Fruit fly (Drosophila melanogaster): ENCODE results near the gene RasGAP1.

DNA sequence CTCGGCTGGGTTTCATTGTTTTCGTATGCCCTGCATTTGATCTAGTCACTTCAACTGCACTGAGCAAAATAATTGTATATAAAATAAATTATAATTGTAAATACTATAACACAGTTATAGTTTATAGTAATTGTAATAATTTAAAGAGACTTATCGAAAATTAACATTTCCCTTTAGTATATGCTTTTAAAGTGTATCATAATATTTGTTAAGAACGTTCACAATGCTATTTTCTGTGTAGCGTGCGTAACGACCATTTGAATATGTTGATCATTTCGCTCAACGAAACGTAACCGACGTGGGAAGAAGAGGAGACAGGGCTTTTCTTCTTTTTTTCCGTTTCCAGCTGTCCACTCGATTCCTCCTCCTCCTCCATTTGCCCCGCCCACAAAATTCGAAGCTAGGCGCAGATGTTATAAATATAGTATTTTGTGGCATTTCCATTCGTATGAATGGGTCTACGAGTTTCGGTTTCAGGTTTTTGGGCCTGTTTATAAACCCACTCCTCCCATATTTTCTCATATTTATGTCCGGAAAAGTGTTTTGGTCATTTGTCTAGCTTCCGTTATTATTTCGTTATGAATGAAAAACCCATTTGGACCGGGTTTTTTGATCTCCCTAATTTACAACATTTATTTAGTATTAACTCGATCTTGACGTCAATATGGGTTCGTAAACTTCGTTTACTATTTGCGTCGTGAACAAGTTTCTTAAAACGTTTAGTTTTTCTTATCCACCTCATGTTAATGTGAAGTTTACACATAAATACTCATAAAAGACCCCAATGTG, 1.5 kb upstream of the RasGAP1 start:
- TF ChIP-seq CG4318 (GFP tag; optimal IDR thresholded peaks at IDR 0.05) (no peak), CG6854 (GFP tag; optimal IDR thresholded peaks at IDR 0.05) (no peak), Eip93F (GFP tag; optimal IDR thresholded peaks at IDR 0.05) (no peak), dac (GFP tag; optimal IDR thresholded peaks at IDR 0.05) (no peak), Met (GFP tag; optimal IDR thresholded peaks at IDR 0.05) (no peak), CG16779 (tag; optimal IDR thresholded peaks at IDR 0.05) (no peak), eg (GFP tag; IDR thresholded peaks at IDR 0.05) (peak; percentile 79; the same call in 2 of the 3 replicates), Ets21C (GFP tag; optimal IDR thresholded peaks at IDR 0.05) (no peak), CG8119 (GFP tag; IDR thresholded peaks at IDR 0.05) (peak; percentile 64), Sox14 (GFP tag; optimal IDR thresholded peaks at IDR 0.05) (no peak), achi (GFP tag; optimal IDR thresholded peaks at IDR 0.05) (peak; percentile 39), Lpt (GFP tag; optimal IDR thresholded peaks at IDR 0.05) (no peak)

Data from whole organism, prepupa.